Worm (Caenorhabditis elegans) whole organism, late embryonic: Measurements from ENCODE around the gene F56C3.3.

ENCODE experiments used
- ceh-9 ChIP-seq: sonication (generic microtip); optimal IDR thresholded peaks from 2 replicates; lab custom pipeline; 2016; ENCODE audit warnings: mild to moderate bottlenecking, missing genetic modification characterization, inconsistent platforms, missing compliant biosample characterization
- fax-1 ChIP-seq: sonication (generic microtip); optimal IDR thresholded peaks from 2 replicates; lab custom pipeline; 2016; ENCODE audit warnings: missing genotype, missing genetic modification characterization, missing compliant biosample characterization
- fkh-10 ChIP-seq: fragments of 150-350 bp; optimal IDR thresholded peaks from 2 replicates; lab custom pipeline; 2014; ENCODE audit warnings: missing biosample characterization, missing genetic modification reagents, missing genetic modification characterization
- hlh-6 ChIP-seq: sonication (generic microtip); optimal IDR thresholded peaks from 2 replicates; lab custom pipeline; 2016; ENCODE audit warnings: missing genotype, missing genetic modification characterization, missing compliant biosample characterization
- odd-2 ChIP-seq: sonication (generic microtip); optimal IDR thresholded peaks from 2 replicates; lab custom pipeline; 2017; ENCODE audit warnings: antibody characterized with exemption, mild to moderate bottlenecking, missing genetic modification characterization, missing compliant biosample characterization
- pag-3 ChIP-seq: sonication (generic microtip); optimal IDR thresholded peaks from 2 replicates; lab custom pipeline; 2016; ENCODE audit warnings: missing compliant biosample characterization, missing genetic modification characterization, borderline replicate concordance
- rnt-1 ChIP-seq: sonication (generic microtip); optimal IDR thresholded peaks from 2 replicates; lab custom pipeline; 2016; ENCODE audit warnings: missing genetic modification characterization, missing compliant biosample characterization
- syd-9 ChIP-seq: sonication (generic microtip); optimal IDR thresholded peaks from 2 replicates; lab custom pipeline; 2016; ENCODE audit warnings: mild to moderate bottlenecking, missing genetic modification characterization, moderate library complexity, missing compliant biosample characterization
- zip-5 ChIP-seq: sonication (generic microtip); optimal IDR thresholded peaks from 2 replicates; lab custom pipeline; 2016; ENCODE audit warnings: missing genetic modification characterization, missing compliant biosample characterization

DNA sequence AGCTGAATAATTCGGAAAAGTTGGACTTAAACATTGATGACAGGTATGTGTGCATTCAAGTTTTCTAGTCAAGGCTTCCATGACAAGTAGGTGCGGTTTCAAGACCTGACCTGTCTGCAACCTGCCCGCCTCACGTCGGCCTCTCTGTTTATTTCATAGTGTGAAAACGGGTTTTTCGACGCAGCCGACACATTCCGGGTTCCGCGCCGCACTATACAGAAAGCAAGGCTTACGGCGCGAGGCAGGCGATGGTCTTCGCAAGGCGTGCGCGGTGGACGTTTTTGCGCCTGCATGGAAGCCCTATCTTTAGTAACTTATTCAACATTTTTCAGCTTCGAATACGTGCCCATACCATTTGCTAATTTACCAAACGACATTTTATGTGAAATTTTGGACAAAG, 14.3 kb upstream of the F56C3.3 start:
- TF ChIP-seq pag-3 (tag; lab: Kevin White, UChicago) = no peak
- no peak for TF ChIP-seq rnt-1 (tag; lab: Kevin White, UChicago)
- TF ChIP-seq fax-1 = no peak
- no peak for TF ChIP-seq odd-2 (tag; lab: Kevin White, UChicago)
- no peak for TF ChIP-seq zip-5 (tag; lab: Kevin White, UChicago)
- TF ChIP-seq hlh-6 (tag; lab: Kevin White, UChicago) = no peak
- no peak for TF ChIP-seq syd-9
- no peak for TF ChIP-seq ceh-9 (tag; lab: Kevin White, UChicago)
- no peak for TF ChIP-seq fkh-10 (GFP tag; lab: Kevin White, UChicago)
